Worm (Caenorhabditis elegans) whole organism, late embryonic: ENCODE data around the gene F11A5.5.

Source experiments
- C38D4.7 ChIP-seq: fragments of 200-800 bp; sonication (Bioruptor generic); optimal IDR thresholded peaks from 2 replicates; lab custom pipeline; 2018; ENCODE audit warnings: mild to moderate bottlenecking, missing genetic modification characterization, moderate library complexity, missing compliant biosample characterization
- Y22D7AL.16 ChIP-seq: sonication (generic microtip); optimal IDR thresholded peaks from 2 replicates; lab custom pipeline; 2016; ENCODE audit warnings: missing genetic modification characterization, missing compliant biosample characterization
- ceh-14 ChIP-seq: sonication (generic microtip); optimal IDR thresholded peaks from 2 replicates; lab custom pipeline; 2016; ENCODE audit warnings: missing genotype, missing genetic modification characterization, missing compliant biosample characterization
- ceh-22 ChIP-seq: sonication (generic microtip); optimal IDR thresholded peaks from 2 replicates; lab custom pipeline; 2017; ENCODE audit warnings: missing biosample characterization, missing genetic modification characterization
- ceh-24 ChIP-seq: sonication (generic microtip); optimal IDR thresholded peaks from 2 replicates; lab custom pipeline; 2016; ENCODE audit warnings: mild to moderate bottlenecking, missing genetic modification characterization, missing compliant biosample characterization
- ceh-30 ChIP-seq: fragments of 150-350 bp; optimal IDR thresholded peaks from 2 replicates; lab custom pipeline; 2014; ENCODE audit warnings: missing biosample characterization, missing genetic modification characterization
- che-1 ChIP-seq: sonication (generic microtip); optimal IDR thresholded peaks from 2 replicates; lab custom pipeline; 2016; ENCODE audit warnings: mild to moderate bottlenecking, missing genetic modification characterization, missing compliant biosample characterization
- dmd-4 ChIP-seq: sonication (generic microtip); optimal IDR thresholded peaks from 2 replicates; lab custom pipeline; 2016; ENCODE audit warnings: borderline replicate concordance, missing genetic modification characterization, missing compliant biosample characterization
- dve-1 ChIP-seq: sonication (generic microtip); optimal IDR thresholded peaks from 2 replicates; lab custom pipeline; 2017; ENCODE audit warnings: antibody characterized with exemption, mild to moderate bottlenecking, missing genetic modification characterization, missing compliant biosample characterization
- elt-4 ChIP-seq: sonication (generic microtip); optimal IDR thresholded peaks from 2 replicates; lab custom pipeline; 2016; ENCODE audit warnings: missing genetic modification characterization, missing compliant biosample characterization
- ets-4 ChIP-seq: sonication (generic microtip); optimal IDR thresholded peaks from 2 replicates; lab custom pipeline; 2016; ENCODE audit warnings: missing genetic modification characterization, missing compliant biosample characterization
- fkh-10 ChIP-seq: fragments of 150-350 bp; optimal IDR thresholded peaks from 2 replicates; lab custom pipeline; 2014; ENCODE audit warnings: missing biosample characterization, missing genetic modification reagents, missing genetic modification characterization
- fkh-6 ChIP-seq: sonication (generic microtip); optimal IDR thresholded peaks from 2 replicates; lab custom pipeline; 2016; ENCODE audit warnings: missing genetic modification characterization, missing compliant biosample characterization
- gmeb-2 ChIP-seq: sonication (generic microtip); optimal IDR thresholded peaks from 2 replicates; lab custom pipeline; 2016; ENCODE audit warnings: missing genetic modification characterization, inconsistent platforms, missing compliant biosample characterization
- hlh-13 ChIP-seq: fragments of 200-800 bp; sonication (Bioruptor generic); optimal IDR thresholded peaks from 2 replicates; lab custom pipeline; 2018; ENCODE audit warnings: mild to moderate bottlenecking, missing genetic modification characterization, missing compliant biosample characterization
- hlh-15 ChIP-seq: sonication (generic microtip); optimal IDR thresholded peaks from 2 replicates; lab custom pipeline; 2016; ENCODE audit warnings: missing genetic modification characterization, missing compliant biosample characterization
- lim-6 ChIP-seq: sonication (generic microtip); optimal IDR thresholded peaks from 2 replicates; lab custom pipeline; 2016; ENCODE audit warnings: missing genetic modification characterization, missing compliant biosample characterization
- npax-4 ChIP-seq: sonication (generic microtip); optimal IDR thresholded peaks from 2 replicates; lab custom pipeline; 2016; ENCODE audit warnings: missing genetic modification characterization, missing compliant biosample characterization
- odd-2 ChIP-seq: sonication (generic microtip); optimal IDR thresholded peaks from 2 replicates; lab custom pipeline; 2017; ENCODE audit warnings: antibody characterized with exemption, mild to moderate bottlenecking, missing genetic modification characterization, missing compliant biosample characterization
- pat-9 ChIP-seq: fragments of 200-800 bp; sonication (Bioruptor generic); optimal IDR thresholded peaks from 2 replicates; lab custom pipeline; 2018; ENCODE audit warnings: mild to moderate bottlenecking, missing genetic modification characterization, moderate library complexity, missing compliant biosample characterization
- pax-1 ChIP-seq: fragments of 150-350 bp; optimal IDR thresholded peaks from 2 replicates; lab custom pipeline; 2014; ENCODE audit warnings: missing biosample characterization, missing genetic modification characterization
- pha-2 ChIP-seq: sonication (generic microtip); optimal IDR thresholded peaks from 2 replicates; lab custom pipeline; 2017; ENCODE audit warnings: mild to moderate bottlenecking, missing genetic modification characterization, missing compliant biosample characterization
- pha-4 ChIP-seq: fragments of 150-350 bp; optimal IDR thresholded peaks from 2 replicates; lab custom pipeline; 2018; ENCODE audit warnings: missing biosample characterization, missing genetic modification reagents, missing genetic modification characterization
- sdc-2 ChIP-seq: sonication (generic microtip); optimal IDR thresholded peaks from 2 replicates; lab custom pipeline; 2016; ENCODE audit warnings: missing genotype, missing genetic modification characterization, missing compliant biosample characterization
- ttx-3 ChIP-seq: sonication (generic microtip); optimal IDR thresholded peaks from 2 replicates; lab custom pipeline; 2016; ENCODE audit warnings: missing genetic modification reagents, missing genetic modification characterization, missing compliant biosample characterization
- unc-3 ChIP-seq, 2 experiments: fragments of 200-800 bp in 1 of 2; sonication (Bioruptor generic) in 1 of 2; sonication (generic microtip) in 1 of 2; conservative IDR thresholded peaks in 1 of 2; optimal IDR thresholded peaks in 1 of 2; 2 replicates each; pipeline versions ENCODE4 v1.3.6 to Lab custom; 2016 to 2022; ENCODE audit warnings: missing compliant biosample characterization in 2 of 2, missing genetic modification characterization in 2 of 2, missing genetic modification reagents in 1 of 2
- zip-5 ChIP-seq: sonication (generic microtip); optimal IDR thresholded peaks from 2 replicates; lab custom pipeline; 2016; ENCODE audit warnings: missing genetic modification characterization, missing compliant biosample characterization

Gene F11A5.5

DNA sequence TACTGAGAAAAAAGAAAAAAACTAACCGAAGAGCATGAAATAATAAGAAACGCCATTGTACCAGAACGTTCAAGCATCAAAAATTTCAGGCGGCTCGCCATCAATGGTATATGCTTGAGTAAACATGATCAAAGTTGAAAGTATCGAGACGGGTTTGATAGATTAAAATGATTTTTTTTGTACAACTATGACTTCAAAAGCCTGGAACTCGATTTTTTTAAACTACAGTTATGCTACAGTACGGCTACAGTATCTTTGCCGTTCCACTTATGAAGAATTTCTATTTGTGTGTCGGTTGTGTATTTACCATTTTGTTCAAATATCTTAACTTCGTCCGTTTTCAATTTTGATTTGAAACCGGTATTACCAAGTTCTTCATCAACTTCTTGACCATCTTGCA, 43.0 kb upstream of the F11A5.5 start, which contains the start of gene str-97:
Gene str-97 (minus strand): TSS at position 101 of the 400 bp plus-strand sequence.
- no peak for TF ChIP-seq dve-1 (tag; lab: Kevin White, UChicago)

DNA sequence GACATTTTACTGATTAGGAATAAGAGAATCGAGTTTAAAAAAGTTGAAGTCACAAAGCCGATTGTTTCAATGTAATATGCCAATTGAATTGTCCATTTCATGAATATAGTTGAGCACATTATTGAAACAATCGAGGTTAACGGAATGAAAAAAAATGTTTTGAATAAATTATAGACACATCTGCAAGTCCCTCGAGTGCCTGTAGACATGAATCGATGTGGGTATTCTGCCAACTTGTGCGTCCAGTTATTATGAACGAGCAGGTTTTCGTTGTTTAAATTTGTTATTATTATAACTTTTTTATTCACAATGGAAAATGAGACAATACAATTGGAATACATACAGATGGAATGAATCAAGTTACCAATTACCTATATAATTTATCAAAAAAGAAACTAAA, 39.7 kb upstream of the F11A5.5 start, which contains the start of gene str-99:
Gene str-99 (minus strand): TSS at position 101 of the 400 bp plus-strand sequence.
- TF ChIP-seq gmeb-2 (tag; lab: Kevin White, UChicago) (no peak), hlh-15 (tag; lab: Kevin White, UChicago) (no peak)

DNA sequence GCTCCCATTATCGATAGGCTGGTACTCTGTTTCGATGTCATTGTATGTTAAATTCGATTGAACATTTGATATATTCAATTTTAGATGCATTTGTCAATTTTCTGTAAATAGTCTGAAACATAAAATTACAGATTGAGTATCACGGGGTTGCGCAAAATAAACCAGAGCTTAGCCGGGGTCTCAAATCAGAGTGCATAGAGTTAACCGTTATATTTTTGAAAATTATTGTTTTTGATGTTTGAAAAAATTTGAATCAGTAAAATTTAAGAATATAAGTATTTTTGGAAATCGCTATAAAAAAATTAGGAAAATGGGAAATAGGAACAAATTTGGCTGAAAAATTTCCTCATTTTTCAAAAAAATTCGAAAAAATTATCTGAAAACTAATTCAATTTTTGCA, 38.5 kb upstream of the F11A5.5 start, which contains the start of gene F10A3.17:
Gene F10A3.17 (minus strand): TSS at position 101 of the 400 bp plus-strand sequence.
- TF ChIP-seq pat-9 (tag; lab: Kevin White, UChicago), result no peak
- TF ChIP-seq ttx-3 (tag; lab: Kevin White, UChicago), result no peak
- TF ChIP-seq hlh-15 (tag; lab: Kevin White, UChicago), result no peak
- no peak for TF ChIP-seq ceh-22
- TF ChIP-seq pha-4 (tag; lab: Kevin White, UChicago), result no peak
- TF ChIP-seq gmeb-2 (tag; lab: Kevin White, UChicago), result no peak
- TF ChIP-seq dve-1 (tag; lab: Kevin White, UChicago), result no peak
- TF ChIP-seq che-1 (tag; lab: Kevin White, UChicago), result no peak
- TF ChIP-seq, all 69 proteins: peak for 0

DNA sequence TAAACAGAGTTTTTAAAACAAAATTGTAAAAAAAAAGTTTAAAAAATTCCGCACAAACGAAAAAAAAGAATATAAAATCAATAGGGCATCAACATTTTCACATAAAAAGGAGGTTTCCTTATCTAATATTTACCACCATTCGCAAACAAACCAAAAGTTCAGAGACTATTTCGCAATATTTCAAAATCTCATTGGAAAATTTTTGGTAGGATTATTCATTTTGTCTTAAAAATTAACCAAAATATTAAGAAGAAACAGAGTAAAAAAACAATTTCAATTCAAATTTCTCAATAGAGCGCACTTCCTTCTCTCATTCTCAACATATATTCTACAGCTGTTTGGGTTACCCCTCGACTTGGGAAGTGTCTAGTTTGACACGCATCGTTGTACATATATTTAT, 38.0 kb upstream of the F11A5.5 start:
- TF ChIP-seq elt-4 (no peak), ceh-30 (tag; lab: Kevin White, UChicago) (no peak), odd-2 (tag; lab: Kevin White, UChicago) (no peak), pha-4 (tag; lab: Kevin White, UChicago) (no peak), Y22D7AL.16 (tag; lab: Kevin White, UChicago) (no peak), gmeb-2 (tag; lab: Kevin White, UChicago) (no peak), ceh-24 (tag; lab: Kevin White, UChicago) (no peak), hlh-15 (tag; lab: Kevin White, UChicago) (no peak), unc-3 (GFP tag; conservative IDR thresholded peaks at IDR 0.05; lab: Robert Waterston, UW) (no peak), unc-3 (tag; optimal IDR thresholded peaks at IDR 0.05; lab: Kevin White, UChicago) (no peak), lim-6 (tag; lab: Kevin White, UChicago) (no peak), ets-4 (no peak), pha-2 (tag; lab: Kevin White, UChicago) (no peak)
- TF ChIP-seq, all 69 proteins: peak for 0

DNA sequence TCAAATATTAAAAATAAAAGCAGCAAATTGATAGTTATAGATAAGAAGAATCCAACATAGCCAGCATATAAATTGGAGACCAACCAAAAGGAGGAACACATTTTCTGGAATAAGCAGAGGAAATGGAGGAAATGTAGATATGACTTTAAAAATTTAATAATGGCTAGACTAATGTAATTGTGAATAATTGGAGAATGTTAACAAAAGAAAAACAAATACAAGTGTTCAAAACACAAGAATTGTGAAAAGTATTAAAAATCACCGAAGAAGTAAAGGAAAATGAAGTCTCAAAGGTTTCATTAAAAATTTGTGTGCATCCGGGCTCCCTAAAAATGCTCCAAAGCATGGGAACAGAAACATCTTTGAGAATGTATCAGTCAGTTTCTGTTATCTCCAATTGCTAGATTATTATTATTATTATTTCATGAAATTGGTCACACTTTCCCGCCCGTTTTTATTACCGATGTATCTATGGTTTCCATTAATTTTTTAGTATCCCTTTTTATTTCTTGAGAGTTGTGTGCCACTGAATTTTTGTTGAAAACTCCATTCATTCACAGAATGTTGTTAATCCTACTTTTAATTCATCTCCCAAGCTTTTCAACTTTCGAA, 35.9 kb upstream of the F11A5.5 start, which contains the start of the genes str-109 and F10A3.11:
Gene str-109 (minus strand): TSS at position 101 of the 612 bp plus-strand sequence.
Gene F10A3.11 (plus strand): TSS at position 562 of the 612 bp plus-strand sequence.
- no peak for TF ChIP-seq C38D4.7 (GFP tag; lab: Kevin White, UChicago)
- TF ChIP-seq, all 69 proteins: peak for 0

DNA sequence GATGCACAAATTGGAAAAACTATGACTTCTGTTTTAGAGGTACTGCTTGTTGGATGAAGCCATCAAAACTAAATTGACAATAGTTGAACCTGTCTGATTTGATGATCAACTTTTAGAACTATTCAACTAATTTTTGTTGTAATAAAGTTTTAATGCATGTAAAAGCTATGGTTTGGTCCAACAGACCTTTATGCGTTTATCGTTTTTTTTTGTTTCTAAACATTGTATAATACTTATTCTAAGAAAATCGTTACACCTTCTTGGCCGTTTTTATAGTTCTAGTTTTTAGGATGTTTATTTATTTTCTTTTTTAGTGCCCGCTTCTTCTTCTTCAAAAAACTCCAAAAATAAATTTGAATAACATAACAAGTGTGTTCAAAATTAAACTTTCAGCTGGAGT, 34.4 kb upstream of the F11A5.5 start, which contains the start of gene F10A3.12:
Gene F10A3.12 (plus strand): TSS at position 301 of the 400 bp plus-strand sequence.
- no peak for TF ChIP-seq dmd-4 (tag; lab: Kevin White, UChicago)
- TF ChIP-seq pha-4 (tag; lab: Kevin White, UChicago), result no peak
- no peak for TF ChIP-seq fkh-6
- TF ChIP-seq odd-2 (tag; lab: Kevin White, UChicago), result no peak
- no peak for TF ChIP-seq npax-4 (tag; lab: Kevin White, UChicago)
- no peak for TF ChIP-seq zip-5
- no peak for TF ChIP-seq pat-9 (tag; lab: Kevin White, UChicago)
- no peak for TF ChIP-seq dve-1 (tag; lab: Kevin White, UChicago)
- no peak for TF ChIP-seq hlh-13 (GFP tag; lab: Kevin White, UChicago)
- TF ChIP-seq pax-1, result no peak
- no peak for TF ChIP-seq ceh-14
- no peak for TF ChIP-seq unc-3 (GFP tag; conservative IDR thresholded peaks at IDR 0.05; lab: Robert Waterston, UW)
- no peak for TF ChIP-seq unc-3 (tag; optimal IDR thresholded peaks at IDR 0.05; lab: Kevin White, UChicago)
- no peak for TF ChIP-seq ceh-22
- no peak for TF ChIP-seq elt-4
- TF ChIP-seq sdc-2 (tag; lab: Kevin White, UChicago), result no peak
- no peak for TF ChIP-seq ets-4
- no peak for TF ChIP-seq fkh-10 (GFP tag; lab: Kevin White, UChicago)
